Worm (Caenorhabditis elegans): ENCODE measurements around the gene lin-29.

DNA sequence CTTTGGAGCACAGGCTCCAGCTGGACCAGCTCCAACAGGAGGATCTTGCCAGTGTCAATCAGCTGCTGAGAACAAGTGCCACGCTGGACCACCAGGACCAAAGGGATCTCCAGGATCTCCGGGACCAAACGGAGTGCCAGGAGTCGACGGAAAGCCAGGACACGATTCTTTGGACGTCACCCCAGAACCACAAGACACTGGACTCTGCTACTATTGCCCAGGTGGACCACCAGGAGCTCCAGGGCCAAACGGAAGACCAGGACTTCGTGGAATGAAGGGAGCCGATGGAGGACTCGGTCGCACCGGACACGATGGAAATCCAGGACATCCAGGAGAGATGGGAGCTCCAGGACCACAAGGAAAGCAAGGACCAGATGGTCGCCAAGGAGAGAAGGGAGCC lies 66.2 kb downstream of the lin-29 start:
- no peak for TF ChIP-seq efl-1 (GFP tag; optimal IDR thresholded peaks at IDR 0.05)
- no peak for TF ChIP-seq pha-4 (tag; optimal IDR thresholded peaks at IDR 0.05)
- TF ChIP-seq Y53F4B.3 (GFP tag; IDR thresholded peaks at IDR 0.05): no peak
- no peak for TF ChIP-seq snpc-4 (GFP tag; optimal IDR thresholded peaks at IDR 0.05)
- TF ChIP-seq snpc-4 (tag; optimal IDR thresholded peaks at IDR 0.05): no peak

Measured in whole organism, young adult.